Fruit fly (Drosophila melanogaster) whole organism, adult: Measurements from ENCODE around the gene CG33770.
"Not testable (repeated sequence)": the region's sequence is repeated elsewhere in the genome, so short reads cannot be mapped to it uniquely, and the experiment has no call there.

ENCODE experiments used
- CG11617 ChIP-seq: fragments of 200-800 bp; sonication (Bioruptor generic); optimal IDR thresholded peaks from 2 replicates; lab custom pipeline; 2017; ENCODE audit warnings: mild to moderate bottlenecking, missing biosample characterization, missing genetic modification reagents, missing genetic modification characterization
- CG12768 ChIP-seq: fragments of 200-800 bp; sonication (Bioruptor generic); optimal IDR thresholded peaks from 2 replicates; lab custom pipeline; 2017; ENCODE audit warnings: missing biosample characterization, missing genetic modification characterization, mild to moderate bottlenecking, moderate library complexity, missing genetic modification reagents
- CG1620 ChIP-seq: fragments of 200-800 bp; sonication (Bioruptor generic); optimal IDR thresholded peaks from 2 replicates; lab custom pipeline; 2016; ENCODE audit warnings: missing biosample characterization, missing genetic modification characterization
- CG5204 ChIP-seq: fragments of 200-800 bp; sonication (Bioruptor generic); optimal IDR thresholded peaks from 2 replicates; lab custom pipeline; 2016; ENCODE audit warnings: missing biosample characterization, missing genetic modification characterization
- CG7045 ChIP-seq: fragments of 200-800 bp; sonication (Bioruptor generic); optimal IDR thresholded peaks from 2 replicates; lab custom pipeline; 2017; ENCODE audit warnings: missing biosample characterization, mild to moderate bottlenecking, missing genetic modification characterization
- CG7101 ChIP-seq: fragments of 200-800 bp; sonication (Bioruptor generic); optimal IDR thresholded peaks from 2 replicates; lab custom pipeline; 2018; ENCODE audit warnings: missing biosample characterization, mild to moderate bottlenecking, missing genetic modification characterization, moderate library complexity
- Mnt ChIP-seq: fragments of 200-800 bp; sonication (Bioruptor generic); optimal IDR thresholded peaks from 2 replicates; lab custom pipeline; 2016; ENCODE audit warnings: missing biosample characterization, mild to moderate bottlenecking, missing genetic modification characterization
- bab1 ChIP-seq: fragments of 200-800 bp; sonication (Bioruptor generic); optimal IDR thresholded peaks from 3 replicates; lab custom pipeline; 2019; ENCODE audit warnings: missing biosample characterization, mild to moderate bottlenecking, missing genetic modification characterization, moderate library complexity
- cic ChIP-seq: fragments of 200-800 bp; sonication (Bioruptor generic); optimal IDR thresholded peaks from 2 replicates; lab custom pipeline; 2017; ENCODE audit warnings: missing biosample characterization, mild to moderate bottlenecking, missing genetic modification characterization, moderate library complexity
- ovo ChIP-seq: fragments of 200-800 bp; sonication (Bioruptor generic); optimal IDR thresholded peaks from 2 replicates; lab custom pipeline; 2016; ENCODE audit warnings: missing biosample characterization, missing genetic modification characterization

The CG33770 gene

dm6 chr3L:22692428-22692827 lies 44.0 kb downstream of the CG33770 start, which contains the start of gene CG14454:
CG14454 (minus strand) TSS chr3L:22692528.
- not testable (repeated sequence) for TF ChIP-seq cic; CG11617 (GFP tag; lab: Kevin White, UChicago); CG7101

dm6 chr3L:22693712-22694111 lies 45.2 kb downstream of the CG33770 start, which contains the start of the genes CG12546 and CG14453:
CG12546 (minus strand) TSS chr3L:22693812.
CG14453 (plus strand) TSS chr3L:22694083.
- TF ChIP-seq CG12768 (GFP tag; lab: Kevin White, UChicago) (no peak), ovo (no peak), CG7101 (no peak), CG5204 (no peak)

dm6 chr3L:22695653-22696052 lies 47.2 kb downstream of the CG33770 start, which contains the start of gene CG14452:
CG14452 (plus strand) TSS chr3L:22695953.
- TF ChIP-seq CG1620 (GFP tag; lab: Kevin White, UChicago), result no peak

dm6 chr3L:22696930-22697329 lies 48.5 kb downstream of the CG33770 start, which contains the start of gene CG32453:
CG32453 (plus strand) TSS chr3L:22697230.
- not testable (repeated sequence) for TF ChIP-seq bab1; Mnt (GFP tag; lab: Kevin White, UChicago); CG7045 (GFP tag; lab: Kevin White, UChicago)
